Fruit fly (Drosophila melanogaster) whole organism, embryonic: ENCODE data around the gene CG9837.

ENCODE experiments used
- Atf3 ChIP-seq: fragments of 200-800 bp; sonication (Bioruptor generic); optimal IDR thresholded peaks from 3 replicates; lab custom pipeline; 2016; ENCODE audit warnings: missing biosample characterization, missing genetic modification characterization
- C15 ChIP-seq: fragments of 200-800 bp; sonication (Bioruptor generic); IDR thresholded peaks from 3 replicates; pipeline ENCODE4 v1.3.6; 2022; ENCODE audit warnings: missing biosample characterization, missing genetic modification characterization
- CG10321 ChIP-seq: fragments of 200-800 bp; sonication (Bioruptor generic); IDR thresholded peaks from 2 replicates; pipeline ENCODE4 v1.3.6; 2022; ENCODE audit warnings: missing biosample characterization, missing genetic modification characterization
- CG15514 ChIP-seq: fragments of 200-800 bp; sonication (Bioruptor generic); optimal IDR thresholded peaks from 3 replicates; lab custom pipeline; 2017; ENCODE audit warnings: missing biosample characterization, missing genetic modification characterization, mild to moderate bottlenecking, moderate library complexity, missing genetic modification reagents
- CG17361 ChIP-seq: fragments of 200-800 bp; sonication (Bioruptor generic); IDR thresholded peaks from 3 replicates; pipeline ENCODE4 v1.3.6; 2022; ENCODE audit warnings: missing biosample characterization, missing genetic modification characterization
- CG18011 ChIP-seq: fragments of 200-800 bp; sonication (Bioruptor generic); optimal IDR thresholded peaks from 2 replicates; lab custom pipeline; 2017; ENCODE audit warnings: missing biosample characterization, missing genetic modification characterization, mild to moderate bottlenecking, moderate library complexity, missing genotype
- CG2199 ChIP-seq: fragments of 200-800 bp; sonication (Bioruptor generic); IDR thresholded peaks from 3 replicates; pipeline ENCODE4 v1.3.6; 2022; ENCODE audit warnings: missing biosample characterization, missing genetic modification characterization
- CG2678 ChIP-seq: fragments of 200-800 bp; sonication (Bioruptor generic); optimal IDR thresholded peaks from 3 replicates; lab custom pipeline; 2019; ENCODE audit warnings: missing biosample characterization, mild to moderate bottlenecking, missing genetic modification characterization, moderate library complexity
- CG31224 ChIP-seq: fragments of 200-800 bp; sonication (Bioruptor generic); IDR thresholded peaks from 2 replicates; pipeline ENCODE4 v1.3.6; 2022; ENCODE audit warnings: missing biosample characterization, missing genetic modification characterization
- CG34224 ChIP-seq: fragments of 200-800 bp; sonication (Bioruptor generic); IDR thresholded peaks from 3 replicates; pipeline ENCODE4 v1.3.6; 2022; ENCODE audit warnings: missing biosample characterization, missing genetic modification characterization; ENCODE audit not compliant: partially characterized antibody
- CG3838 ChIP-seq: fragments of 200-800 bp; sonication (Bioruptor generic); optimal IDR thresholded peaks from 3 replicates; lab custom pipeline; 2016; ENCODE audit warnings: missing biosample characterization, missing genetic modification characterization
- CG6813 ChIP-seq: fragments of 200-800 bp; sonication (Bioruptor generic); optimal IDR thresholded peaks from 2 replicates; lab custom pipeline; 2017; ENCODE audit warnings: missing biosample characterization, missing genetic modification characterization, mild to moderate bottlenecking, moderate library complexity, missing genetic modification reagents
- CG7987 ChIP-seq: fragments of 200-800 bp; sonication (Bioruptor generic); optimal IDR thresholded peaks from 2 replicates; lab custom pipeline; 2018; ENCODE audit warnings: missing biosample characterization, mild to moderate bottlenecking, missing genetic modification characterization, moderate library complexity
- CG9876 ChIP-seq: fragments of 200-800 bp; sonication (Bioruptor generic); optimal IDR thresholded peaks from 2 replicates; lab custom pipeline; 2016; ENCODE audit warnings: missing biosample characterization, missing genetic modification characterization
- Drgx ChIP-seq: fragments of 200-800 bp; sonication (Bioruptor generic); IDR thresholded peaks from 2 replicates; pipeline ENCODE4 v1.3.6; 2022; ENCODE audit warnings: missing biosample characterization, missing genetic modification characterization
- Gug ChIP-seq: fragments of 200-800 bp; sonication (Bioruptor generic); IDR thresholded peaks from 4 replicates; pipeline ENCODE4 v1.3.6; 2022; ENCODE audit warnings: missing biosample characterization, missing genetic modification characterization
- HLHmδ ChIP-seq: fragments of 200-800 bp; sonication (Bioruptor generic); optimal IDR thresholded peaks from 2 replicates; lab custom pipeline; 2018; ENCODE audit warnings: missing biosample characterization, mild to moderate bottlenecking, missing genetic modification characterization, moderate library complexity
- Hr39 ChIP-seq: fragments of >200 bp; optimal IDR thresholded peaks from 2 replicates; lab custom pipeline; 2017
- MESR4 ChIP-seq: fragments of 200-800 bp; sonication (Bioruptor generic); optimal IDR thresholded peaks from 2 replicates; lab custom pipeline; 2018; ENCODE audit warnings: missing biosample characterization, mild to moderate bottlenecking, missing genetic modification characterization, moderate library complexity
- Oli ChIP-seq: fragments of 200-800 bp; sonication (Bioruptor generic); optimal IDR thresholded peaks from 2 replicates; lab custom pipeline; 2018; ENCODE audit warnings: missing biosample characterization, mild to moderate bottlenecking, missing genetic modification characterization, moderate library complexity
- Pdp1 ChIP-seq, 2 experiments: fragments of 200-800 bp; sonication (Bioruptor generic); optimal IDR thresholded peaks; 3 replicates each; lab custom pipeline; 2016; ENCODE audit warnings: missing biosample characterization in 2 of 2, missing genetic modification characterization in 2 of 2, mild to moderate bottlenecking in 1 of 2, moderate library complexity in 1 of 2
- Six4 ChIP-seq: fragments of 200-800 bp; sonication (Bioruptor generic); optimal IDR thresholded peaks from 2 replicates; lab custom pipeline; 2016; ENCODE audit warnings: missing biosample characterization, missing genetic modification characterization
- Stat92E ChIP-seq, 3 experiments: fragments of >200 bp in 2 of 3; fragments of 200-800 bp in 1 of 3; sonication (Bioruptor generic) in 1 of 3; optimal IDR thresholded peaks; 2 replicates each; lab custom pipeline; 2017 to 2019; ENCODE audit warnings: missing biosample characterization in 3 of 3, missing genetic modification characterization in 3 of 3, mild to moderate bottlenecking in 1 of 3, moderate library complexity in 1 of 3
- Xbp1 ChIP-seq: fragments of 200-800 bp; sonication (Bioruptor generic); optimal IDR thresholded peaks from 3 replicates; lab custom pipeline; 2016; ENCODE audit warnings: missing biosample characterization, mild to moderate bottlenecking, missing genetic modification characterization
- Xrp1 ChIP-seq: fragments of 200-800 bp; sonication (Bioruptor generic); IDR thresholded peaks from 2 replicates; pipeline ENCODE4 v1.3.6; 2022; ENCODE audit warnings: missing biosample characterization, missing genetic modification characterization
- ac ChIP-seq: fragments of 200-800 bp; sonication (Bioruptor generic); optimal IDR thresholded peaks from 3 replicates; lab custom pipeline; 2017; ENCODE audit warnings: missing biosample characterization, mild to moderate bottlenecking, missing genetic modification characterization
- al ChIP-seq: fragments of 200-800 bp; sonication (Bioruptor generic); IDR thresholded peaks from 2 replicates; pipeline ENCODE4 v1.3.6; 2022; ENCODE audit warnings: missing biosample characterization, missing genetic modification characterization
- br ChIP-seq: fragments of >200 bp; optimal IDR thresholded peaks from 2 replicates; lab custom pipeline; 2017
- dimm ChIP-seq: fragments of 200-800 bp; sonication (Bioruptor generic); IDR thresholded peaks from 2 replicates; pipeline ENCODE4 v1.3.6; 2022; ENCODE audit warnings: missing biosample characterization, missing genetic modification characterization
- fd64A ChIP-seq: fragments of 200-800 bp; sonication (Bioruptor generic); optimal IDR thresholded peaks from 3 replicates; lab custom pipeline; 2018; ENCODE audit warnings: missing biosample characterization, mild to moderate bottlenecking, missing genetic modification characterization
- ftz-f1 ChIP-seq: fragments of 200-800 bp; sonication (Bioruptor generic); optimal IDR thresholded peaks from 2 replicates; lab custom pipeline; 2016; ENCODE audit warnings: missing biosample characterization, missing genetic modification characterization
- gfzf ChIP-seq: fragments of 200-800 bp; sonication (Bioruptor generic); optimal IDR thresholded peaks from 2 replicates; lab custom pipeline; 2016; ENCODE audit warnings: missing biosample characterization, mild to moderate bottlenecking, missing genetic modification characterization, moderate library complexity
- hb ChIP-seq: fragments of 200-800 bp; sonication (Bioruptor generic); IDR thresholded peaks from 3 replicates; pipeline ENCODE4 v1.3.6; 2022; ENCODE audit warnings: missing biosample characterization, missing genetic modification characterization; ENCODE audit not compliant: partially characterized antibody
- hbn ChIP-seq: fragments of 200-800 bp; sonication (Bioruptor generic); IDR thresholded peaks from 2 replicates; pipeline ENCODE4 v1.3.6; 2022; ENCODE audit warnings: missing biosample characterization, missing genetic modification characterization; ENCODE audit not compliant: partially characterized antibody
- her ChIP-seq: fragments of 200-800 bp; sonication (Bioruptor generic); optimal IDR thresholded peaks from 2 replicates; lab custom pipeline; 2016; ENCODE audit warnings: missing biosample characterization, missing genetic modification characterization
- hth ChIP-seq: fragments of >200 bp; optimal IDR thresholded peaks from 2 replicates; lab custom pipeline; 2017; ENCODE audit warnings: inconsistent platforms
- inv ChIP-seq: fragments of 200-800 bp; sonication (Bioruptor generic); IDR thresholded peaks from 2 replicates; pipeline ENCODE4 v1.3.6; 2022; ENCODE audit warnings: missing biosample characterization, missing genetic modification characterization; ENCODE audit not compliant: partially characterized antibody
- kah ChIP-seq: fragments of 200-800 bp; sonication (Bioruptor generic); optimal IDR thresholded peaks from 2 replicates; lab custom pipeline; 2018; ENCODE audit warnings: missing biosample characterization, mild to moderate bottlenecking, missing genetic modification characterization
- org-1 ChIP-seq: fragments of 200-800 bp; sonication (Bioruptor generic); optimal IDR thresholded peaks from 2 replicates; lab custom pipeline; 2017; ENCODE audit warnings: missing biosample characterization, missing genetic modification characterization
- pros ChIP-seq: fragments of 200-800 bp; sonication (Bioruptor generic); optimal IDR thresholded peaks from 3 replicates; lab custom pipeline; 2019; ENCODE audit warnings: missing biosample characterization, mild to moderate bottlenecking, missing genetic modification characterization, moderate library complexity
- sens ChIP-seq: fragments of 200-800 bp; sonication (Bioruptor generic); peaks from one replicate; lab custom pipeline; 2016; ENCODE audit warnings: missing biosample characterization, missing genetic modification characterization
- slou ChIP-seq: fragments of 200-800 bp; sonication (Bioruptor generic); optimal IDR thresholded peaks from 3 replicates; lab custom pipeline; 2016; ENCODE audit warnings: missing biosample characterization, missing genetic modification characterization
- sr ChIP-seq: fragments of 200-800 bp; sonication (Bioruptor generic); IDR thresholded peaks from 3 replicates; pipeline ENCODE4 v1.3.6; 2022; ENCODE audit warnings: missing biosample characterization, missing genetic modification characterization
- toy ChIP-seq: fragments of 200-800 bp; sonication (Bioruptor generic); IDR thresholded peaks from 2 replicates; pipeline ENCODE4 v1.3.6; 2022; ENCODE audit warnings: missing biosample characterization, missing genetic modification characterization
- trh ChIP-seq: fragments of 200-800 bp; sonication (Bioruptor generic); optimal IDR thresholded peaks from 2 replicates; lab custom pipeline; 2016; ENCODE audit warnings: missing biosample characterization, missing genetic modification characterization
- unpg ChIP-seq: fragments of 200-800 bp; sonication (Bioruptor generic); optimal IDR thresholded peaks from 3 replicates; lab custom pipeline; 2018; ENCODE audit warnings: missing biosample characterization, mild to moderate bottlenecking, missing genetic modification characterization, moderate library complexity
- vfl ChIP-seq: fragments of 200-800 bp; sonication (Bioruptor generic); optimal IDR thresholded peaks from 2 replicates; lab custom pipeline; 2016; ENCODE audit warnings: missing biosample characterization, missing genetic modification characterization
- vnd ChIP-seq: fragments of 200-800 bp; sonication (Bioruptor generic); IDR thresholded peaks from 3 replicates; pipeline ENCODE4 v1.3.6; 2022; ENCODE audit warnings: missing biosample characterization, missing genetic modification characterization; ENCODE audit not compliant: partially characterized antibody
- vvl ChIP-seq: fragments of 200-800 bp; sonication (Bioruptor generic); IDR thresholded peaks from 2 replicates; pipeline ENCODE4 v1.3.6; 2022; ENCODE audit warnings: missing biosample characterization, missing genetic modification characterization
- zen2 ChIP-seq: fragments of 200-800 bp; sonication (Bioruptor generic); IDR thresholded peaks from 3 replicates; pipeline ENCODE4 v1.3.6; 2022; ENCODE audit warnings: missing biosample characterization, missing genetic modification characterization; ENCODE audit not compliant: partially characterized antibody

The CG9837 gene

dm6 chr3R:8812342-8812966, 925 bp downstream of the CG9837 start (continued):
- TF ChIP-seq sens (GFP tag; lab: Kevin White, UChicago) (peak; percentile 92), dimm (GFP tag; lab: Robert Waterston, UW) (no peak), Gug (GFP tag; lab: Robert Waterston, UW) (peak; percentile 39; the same call in 2 of the 4 replicates), kah (GFP tag; lab: Kevin White, UChicago) (peak; percentile 20), unpg (GFP tag; lab: Kevin White, UChicago) (peak; percentile 40), toy (peak; percentile 41; the same call in 1 of the 2 replicates), Hr39 (lab: Kevin White, UChicago) (no peak), zen2 (GFP tag; lab: Robert Waterston, UW) (no peak), CG17361 (GFP tag; lab: Robert Waterston, UW) (no peak), C15 (GFP tag; lab: Robert Waterston, UW) (no peak), CG2678 (tag; lab: Kevin White, UChicago) (peak; percentile 14), al (peak; percentile 46; the same call in 1 of the 2 replicates), hbn (no peak), vvl (peak; percentile 83), hth (lab: Kevin White, UChicago) (no peak), her (GFP tag; lab: Kevin White, UChicago) (no peak), slou (peak; percentile 45), MESR4 (no peak), Oli (peak; percentile 16), Stat92E (GFP tag; optimal IDR thresholded peaks at IDR 0.05; lab: Kevin White, UChicago) (peak in 1 of 3 experiments; percentile 34), CG6813 (GFP tag; lab: Kevin White, UChicago) (peak; percentile 34), Pdp1 (GFP tag; optimal IDR thresholded peaks at IDR 0.05; lab: Kevin White, UChicago) (peak; percentile 32 to 56), pros (GFP tag; lab: Kevin White, UChicago) (peak; percentile 82), org-1 (GFP tag; lab: Kevin White, UChicago) (peak; percentile 59), CG31224 (peak; percentile 23; the same call in 1 of the 2 replicates), Atf3 (no peak), inv (GFP tag; lab: Robert Waterston, UW) (no peak), ftz-f1 (GFP tag; lab: Kevin White, UChicago) (no peak), CG2199 (GFP tag; lab: Robert Waterston, UW) (peak; percentile 85), HLHmδ (GFP tag; lab: Kevin White, UChicago) (no peak), Drgx (GFP tag; lab: Robert Waterston, UW) (peak; percentile 94), vnd (GFP tag; lab: Robert Waterston, UW) (no peak), fd64A (no peak), CG7987 (GFP tag; lab: Kevin White, UChicago) (no peak), CG9876 (GFP tag; lab: Kevin White, UChicago) (no peak), br (no peak), vfl (GFP tag; lab: Kevin White, UChicago) (no peak), Xbp1 (peak; percentile 58), trh (GFP tag; lab: Kevin White, UChicago) (peak; percentile 4), CG34224 (GFP tag; lab: Robert Waterston, UW) (no peak), CG15514 (GFP tag; lab: Kevin White, UChicago) (no peak), sr (GFP tag; lab: Robert Waterston, UW) (no peak), Xrp1 (peak; percentile 77), ac (GFP tag; lab: Kevin White, UChicago) (no peak), Six4 (GFP tag; lab: Kevin White, UChicago) (peak; percentile 14), CG18011 (GFP tag; lab: Kevin White, UChicago) (peak; percentile 16), gfzf (no peak), hb (GFP tag; lab: Robert Waterston, UW) (no peak), CG3838 (GFP tag; lab: Kevin White, UChicago) (no peak), CG10321 (peak; percentile 44; the same call in 1 of the 2 replicates)
